Fruit fly (Drosophila melanogaster) whole organism, embryonic: ENCODE data around the gene CG34269.

Experiments used
- B-H2 ChIP-seq: fragments of 200-800 bp; sonication (Bioruptor generic); optimal IDR thresholded peaks from 2 replicates; lab custom pipeline; 2018; ENCODE audit warnings: missing biosample characterization, mild to moderate bottlenecking, missing genetic modification characterization
- Blimp-1 ChIP-seq: fragments of 200-800 bp; sonication (Bioruptor generic); optimal IDR thresholded peaks from 3 replicates; lab custom pipeline; 2018; ENCODE audit warnings: missing biosample characterization, missing genetic modification characterization, mild to moderate bottlenecking, moderate library complexity, missing genetic modification reagents
- BtbVII ChIP-seq: fragments of 200-800 bp; sonication (Bioruptor generic); optimal IDR thresholded peaks from 3 replicates; lab custom pipeline; 2017; ENCODE audit warnings: missing biosample characterization, mild to moderate bottlenecking, missing genetic modification characterization
- CG1024 ChIP-seq: fragments of 200-800 bp; sonication (Bioruptor generic); IDR thresholded peaks from 2 replicates; pipeline ENCODE4 v1.3.6; 2022; ENCODE audit warnings: missing biosample characterization, missing genetic modification characterization
- CG10979 ChIP-seq: fragments of 200-800 bp; sonication (Bioruptor generic); optimal IDR thresholded peaks from 2 replicates; lab custom pipeline; 2018; ENCODE audit warnings: missing biosample characterization, mild to moderate bottlenecking, missing genetic modification characterization, moderate library complexity
- CG15073 ChIP-seq: fragments of 200-800 bp; sonication (Bioruptor generic); optimal IDR thresholded peaks from 2 replicates; lab custom pipeline; 2016; ENCODE audit warnings: missing biosample characterization, missing genetic modification characterization
- CG1602 ChIP-seq: fragments of 200-800 bp; sonication (Bioruptor generic); optimal IDR thresholded peaks from 3 replicates; lab custom pipeline; 2016; ENCODE audit warnings: missing biosample characterization, missing genetic modification characterization
- CG17829 ChIP-seq: fragments of 200-800 bp; optimal IDR thresholded peaks from 2 replicates; lab custom pipeline; 2019; ENCODE audit warnings: missing biosample characterization, mild to moderate bottlenecking, missing genetic modification characterization, moderate library complexity
- CG1792 ChIP-seq: fragments of 200-800 bp; sonication (Bioruptor generic); optimal IDR thresholded peaks from 2 replicates; lab custom pipeline; 2016; ENCODE audit warnings: missing biosample characterization, missing genetic modification characterization
- CG18599 ChIP-seq: fragments of 200-800 bp; sonication (Bioruptor generic); optimal IDR thresholded peaks from 3 replicates; lab custom pipeline; 2017; ENCODE audit warnings: missing biosample characterization, missing genetic modification characterization, mild to moderate bottlenecking, moderate library complexity, missing genetic modification reagents
- CG18764 ChIP-seq: fragments of 200-800 bp; sonication (Bioruptor generic); optimal IDR thresholded peaks from 3 replicates; lab custom pipeline; 2016; ENCODE audit warnings: missing biosample characterization, missing genetic modification characterization
- CG2199 ChIP-seq: fragments of 200-800 bp; sonication (Bioruptor generic); IDR thresholded peaks from 3 replicates; pipeline ENCODE4 v1.3.6; 2022; ENCODE audit warnings: missing biosample characterization, missing genetic modification characterization
- CG2712 ChIP-seq: fragments of 200-800 bp; optimal IDR thresholded peaks from 3 replicates; lab custom pipeline; 2019; ENCODE audit warnings: missing biosample characterization, mild to moderate bottlenecking, missing genetic modification characterization, moderate library complexity
- CG34422 ChIP-seq: fragments of 200-800 bp; sonication (Bioruptor generic); IDR thresholded peaks from 3 replicates; pipeline ENCODE4 v1.3.6; 2022; ENCODE audit warnings: missing biosample characterization, missing genetic modification characterization
- CG4328 ChIP-seq: fragments of 200-800 bp; sonication (Bioruptor generic); optimal IDR thresholded peaks from 3 replicates; lab custom pipeline; 2017; ENCODE audit warnings: missing biosample characterization, missing genetic modification reagents, missing genetic modification characterization
- CG4424 ChIP-seq: fragments of 200-800 bp; sonication (Bioruptor generic); optimal IDR thresholded peaks from 3 replicates; lab custom pipeline; 2016; ENCODE audit warnings: missing biosample characterization, missing genetic modification characterization
- CG6175 ChIP-seq: fragments of 200-800 bp; sonication (Bioruptor generic); IDR thresholded peaks from 3 replicates; pipeline ENCODE4 v1.3.6; 2022; ENCODE audit warnings: missing biosample characterization, missing genetic modification characterization
- CkIIα-i1 ChIP-seq: fragments of 200-800 bp; sonication (Bioruptor generic); IDR thresholded peaks from 2 replicates; pipeline ENCODE4 v1.3.6; 2022; ENCODE audit warnings: missing biosample characterization, missing genetic modification characterization
- D19B ChIP-seq: fragments of 200-800 bp; sonication (Bioruptor generic); optimal IDR thresholded peaks from 2 replicates; lab custom pipeline; 2017; ENCODE audit warnings: missing biosample characterization, mild to moderate bottlenecking, missing genetic modification characterization
- Dfd ChIP-seq, 2 experiments: fragments of >200 bp; optimal IDR thresholded peaks; 2 replicates each; lab custom pipeline; 2017; ENCODE audit warnings: missing biosample characterization in 2 of 2, missing genetic modification characterization in 2 of 2
- Hr3 ChIP-seq: fragments of 200-800 bp; sonication (Bioruptor generic); optimal IDR thresholded peaks from 3 replicates; lab custom pipeline; 2016; ENCODE audit warnings: missing biosample characterization, missing genetic modification characterization
- Lhr ChIP-seq: fragments of 200-800 bp; sonication (Bioruptor generic); optimal IDR thresholded peaks from 3 replicates; lab custom pipeline; 2017; ENCODE audit warnings: mild to moderate bottlenecking, missing biosample characterization, missing genetic modification reagents, missing genetic modification characterization
- MBD-R2 ChIP-seq: fragments of 200-800 bp; sonication (Bioruptor generic); IDR thresholded peaks from 2 replicates; pipeline ENCODE4 v1.3.6; 2022; ENCODE audit warnings: missing biosample characterization, missing genetic modification characterization
- Oaz ChIP-seq: fragments of 200-800 bp; sonication (Bioruptor generic); IDR thresholded peaks from 2 replicates; pipeline ENCODE4 v1.3.6; 2022; ENCODE audit warnings: missing biosample characterization, missing genetic modification characterization
- Ptx1 ChIP-seq: fragments of 200-800 bp; sonication (Bioruptor generic); IDR thresholded peaks from 2 replicates; pipeline ENCODE4 v1.3.6; 2022; ENCODE audit warnings: missing biosample characterization, missing genetic modification characterization
- Rx ChIP-seq: fragments of 200-800 bp; sonication (Bioruptor generic); IDR thresholded peaks from 2 replicates; pipeline ENCODE4 v1.3.6; 2022; ENCODE audit warnings: missing biosample characterization, missing genetic modification characterization
- Sin3A ChIP-seq: fragments of >200 bp; optimal IDR thresholded peaks from 2 replicates; lab custom pipeline; 2018
- Vsx1 ChIP-seq: fragments of 200-800 bp; sonication (Bioruptor generic); optimal IDR thresholded peaks from 2 replicates; lab custom pipeline; 2017; ENCODE audit warnings: missing biosample characterization, mild to moderate bottlenecking, missing genetic modification characterization, missing genetic modification reagents
- ac ChIP-seq: fragments of 200-800 bp; sonication (Bioruptor generic); optimal IDR thresholded peaks from 3 replicates; lab custom pipeline; 2017; ENCODE audit warnings: missing biosample characterization, mild to moderate bottlenecking, missing genetic modification characterization
- ara ChIP-seq: fragments of 200-800 bp; sonication (Bioruptor generic); IDR thresholded peaks from 2 replicates; pipeline ENCODE4 v1.3.6; 2022; ENCODE audit warnings: missing biosample characterization, missing genetic modification characterization
- chn ChIP-seq: fragments of 200-800 bp; sonication (Bioruptor generic); optimal IDR thresholded peaks from 2 replicates; lab custom pipeline; 2016; ENCODE audit warnings: missing biosample characterization, missing genetic modification characterization
- crc ChIP-seq: fragments of 200-800 bp; sonication (Bioruptor generic); optimal IDR thresholded peaks from 2 replicates; lab custom pipeline; 2016; ENCODE audit warnings: missing biosample characterization, missing genetic modification characterization
- fru ChIP-seq: fragments of >200 bp; optimal IDR thresholded peaks from 2 replicates; lab custom pipeline; 2017
- ftz-f1 ChIP-seq: fragments of 200-800 bp; sonication (Bioruptor generic); optimal IDR thresholded peaks from 2 replicates; lab custom pipeline; 2016; ENCODE audit warnings: missing biosample characterization, missing genetic modification characterization
- gcm ChIP-seq: fragments of 200-800 bp; sonication (Bioruptor generic); optimal IDR thresholded peaks from 2 replicates; lab custom pipeline; 2019; ENCODE audit warnings: missing biosample characterization, mild to moderate bottlenecking, missing genetic modification characterization, moderate library complexity
- gem ChIP-seq: fragments of 200-800 bp; sonication (Bioruptor generic); optimal IDR thresholded peaks from 2 replicates; lab custom pipeline; 2019; ENCODE audit warnings: missing biosample characterization, mild to moderate bottlenecking, missing genetic modification characterization, moderate library complexity
- grau ChIP-seq: fragments of 200-800 bp; optimal IDR thresholded peaks from 3 replicates; lab custom pipeline; 2019; ENCODE audit warnings: missing biosample characterization, mild to moderate bottlenecking, missing genetic modification characterization, moderate library complexity
- klu ChIP-seq: fragments of 200-800 bp; sonication (Bioruptor generic); IDR thresholded peaks from 2 replicates; pipeline ENCODE4 v1.3.6; 2022; ENCODE audit warnings: missing biosample characterization, missing genetic modification characterization
- lmd ChIP-seq: fragments of 200-800 bp; sonication (Bioruptor generic); IDR thresholded peaks from 2 replicates; pipeline ENCODE4 v1.3.6; 2022; ENCODE audit warnings: missing biosample characterization, missing genetic modification characterization
- nerfin-1 ChIP-seq: fragments of 200-800 bp; sonication (Bioruptor generic); optimal IDR thresholded peaks from 3 replicates; lab custom pipeline; 2019; ENCODE audit warnings: missing biosample characterization, mild to moderate bottlenecking, missing genetic modification characterization, moderate library complexity
- pb ChIP-seq: fragments of 200-800 bp; sonication (Bioruptor generic); optimal IDR thresholded peaks from 3 replicates; lab custom pipeline; 2016; ENCODE audit warnings: missing biosample characterization, missing genetic modification characterization
- pho ChIP-seq: fragments of 200-800 bp; sonication (Bioruptor generic); optimal IDR thresholded peaks from 2 replicates; lab custom pipeline; 2016; ENCODE audit warnings: missing biosample characterization, missing genetic modification characterization
- ranshi ChIP-seq: fragments of 200-800 bp; sonication (Bioruptor generic); IDR thresholded peaks from 2 replicates; pipeline ENCODE4 v1.3.6; 2022; ENCODE audit warnings: missing biosample characterization, missing genetic modification characterization
- schlank ChIP-seq: fragments of 200-800 bp; sonication (Bioruptor generic); optimal IDR thresholded peaks from 2 replicates; lab custom pipeline; 2018; ENCODE audit warnings: missing biosample characterization, mild to moderate bottlenecking, missing genetic modification characterization
- scrt ChIP-seq: fragments of 200-800 bp; sonication (Bioruptor generic); optimal IDR thresholded peaks from 2 replicates; lab custom pipeline; 2018; ENCODE audit warnings: missing biosample characterization, mild to moderate bottlenecking, missing genetic modification characterization, moderate library complexity
- stwl ChIP-seq: fragments of 200-800 bp; sonication (Bioruptor generic); optimal IDR thresholded peaks from 3 replicates; lab custom pipeline; 2018; ENCODE audit warnings: missing biosample characterization, mild to moderate bottlenecking, missing genetic modification characterization, moderate library complexity
- tap ChIP-seq: fragments of 200-800 bp; optimal IDR thresholded peaks from 3 replicates; lab custom pipeline; 2019; ENCODE audit warnings: missing biosample characterization, mild to moderate bottlenecking, missing genetic modification characterization, moderate library complexity
- tio ChIP-seq: fragments of 200-800 bp; sonication (Bioruptor generic); optimal IDR thresholded peaks from 2 replicates; lab custom pipeline; 2017; ENCODE audit warnings: missing biosample characterization, missing genetic modification characterization, inconsistent platforms
- trem ChIP-seq: fragments of 200-800 bp; optimal IDR thresholded peaks from 3 replicates; lab custom pipeline; 2019; ENCODE audit warnings: missing biosample characterization, mild to moderate bottlenecking, missing genetic modification characterization, moderate library complexity
- wek ChIP-seq: fragments of 200-800 bp; sonication (Bioruptor generic); optimal IDR thresholded peaks from 3 replicates; lab custom pipeline; 2018; ENCODE audit warnings: missing biosample characterization, mild to moderate bottlenecking, missing genetic modification characterization, moderate library complexity
- zen ChIP-seq: fragments of 200-800 bp; sonication (Bioruptor generic); optimal IDR thresholded peaks from 3 replicates; lab custom pipeline; 2018; ENCODE audit warnings: missing biosample characterization, mild to moderate bottlenecking, missing genetic modification characterization, moderate library complexity

CG34269 gene

DNA sequence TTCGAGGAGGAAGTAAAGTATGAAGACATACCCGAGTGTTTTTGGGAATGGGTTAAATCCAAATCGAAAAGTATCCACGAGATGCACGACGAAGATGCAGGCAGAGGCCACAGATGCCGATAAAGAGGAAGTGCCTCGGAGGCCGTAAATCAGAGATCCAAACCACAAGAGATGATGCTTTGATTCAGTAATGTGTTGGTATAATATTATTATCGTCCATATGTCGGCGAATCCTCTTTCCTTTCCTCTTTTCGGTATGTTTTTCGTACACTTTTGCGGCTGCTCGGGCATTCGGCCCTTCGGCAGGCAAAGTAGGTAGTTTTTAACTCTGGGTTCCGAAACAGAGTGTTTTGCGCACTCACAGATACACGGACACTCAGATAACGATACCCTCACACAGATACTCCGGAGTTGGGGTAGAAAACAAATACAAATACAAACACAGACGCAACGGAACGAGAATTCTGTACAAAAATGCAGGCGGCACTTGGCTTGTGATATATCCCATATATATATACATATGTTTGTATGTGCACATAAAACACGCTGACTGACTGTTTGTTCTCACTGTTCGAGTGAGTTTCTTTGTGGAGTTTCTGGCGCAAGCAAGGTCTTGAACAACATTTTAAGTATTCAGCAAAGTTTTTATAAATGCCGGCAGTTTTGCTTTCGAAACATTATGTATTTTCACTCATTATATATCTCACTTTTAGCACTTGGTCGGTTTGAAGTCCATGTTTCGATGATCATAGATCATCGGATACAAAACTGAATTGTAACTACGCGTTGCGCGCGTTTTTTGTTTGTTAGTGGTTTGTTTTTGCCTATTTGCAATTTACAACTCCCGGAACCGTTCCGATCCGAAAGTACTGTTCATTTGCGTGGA lies 38.0 kb upstream of the CG34269 start (continued):
- TF ChIP-seq CG34422 (0 out of 3 replicates have a peak, but pooled peaks have one; percentile 39), Blimp-1 (GFP tag; lab: Kevin White, UChicago) (no peak), CkIIα-i1 (GFP tag; lab: Robert Waterston, UW) (no peak), CG15073 (GFP tag; lab: Kevin White, UChicago) (no peak), CG17829 (peak; percentile 27), crc (no peak), ac (GFP tag; lab: Kevin White, UChicago) (no peak), grau (no peak), CG4424 (GFP tag; lab: Kevin White, UChicago) (no peak), fru (lab: Kevin White, UChicago) (no peak), CG1792 (GFP tag; lab: Kevin White, UChicago) (no peak), CG10979 (peak; percentile 18), pb (no peak), nerfin-1 (tag; lab: Kevin White, UChicago) (peak; percentile 82), trem (no peak), Ptx1 (no peak), CG4328 (no peak), CG1024 (GFP tag; lab: Robert Waterston, UW) (no peak), gem (no peak), tap (tag; lab: Kevin White, UChicago) (no peak), schlank (tag; lab: Kevin White, UChicago) (no peak), B-H2 (no peak), CG1602 (GFP tag; lab: Kevin White, UChicago) (no peak), CG2199 (GFP tag; lab: Robert Waterston, UW) (peak; percentile 36; the same call in 1 of the 3 replicates), CG2712 (tag; lab: Kevin White, UChicago) (no peak), Vsx1 (GFP tag; lab: Kevin White, UChicago) (no peak), Dfd (GFP tag; optimal IDR thresholded peaks at IDR 0.05; lab: Kevin White, UChicago) (no peak), tio (GFP tag; lab: Kevin White, UChicago) (no peak), Rx (no peak), gcm (peak; percentile 66), ftz-f1 (GFP tag; lab: Kevin White, UChicago) (no peak), CG18764 (GFP tag; lab: Kevin White, UChicago) (no peak), CG18599 (no peak), Oaz (no peak), BtbVII (peak; percentile 39), pho (no peak), CG6175 (no peak), zen (tag; lab: Kevin White, UChicago) (no peak), D19B (GFP tag; lab: Kevin White, UChicago) (no peak), ranshi (GFP tag; lab: Robert Waterston, UW) (peak; percentile 25; the same call in 1 of the 2 replicates), Sin3A (lab: Kevin White, UChicago) (no peak), scrt (no peak), MBD-R2 (GFP tag; lab: Robert Waterston, UW) (no peak), lmd (GFP tag; lab: Robert Waterston, UW) (no peak), Lhr (no peak), ara (GFP tag; lab: Robert Waterston, UW) (0 out of 2 replicates have a peak, but pooled peaks have one; percentile 22), wek (no peak), klu (no peak), chn (no peak), Hr3 (no peak), stwl (tag; lab: Kevin White, UChicago) (no peak)
